Worm (Caenorhabditis elegans) whole organism, L1 larva: ENCODE results near the gene wdr-20.

Experiments used
- C16A3.4 ChIP-seq: fragments of 150-350 bp; optimal IDR thresholded peaks from 2 replicates; lab custom pipeline; 2014; ENCODE audit warnings: missing biosample characterization, missing genetic modification characterization
- Y116A8C.19 ChIP-seq: sonication (generic microtip); optimal IDR thresholded peaks from 2 replicates; lab custom pipeline; 2016; ENCODE audit warnings: missing compliant biosample characterization, missing genetic modification characterization, borderline replicate concordance
- ama-1 ChIP-seq: fragments of 150-350 bp; optimal IDR thresholded peaks from 2 replicates; lab custom pipeline; 2014
- blmp-1 ChIP-seq: fragments of 150-350 bp; optimal IDR thresholded peaks from 2 replicates; lab custom pipeline; 2014; ENCODE audit warnings: missing biosample characterization, missing genetic modification characterization
- ceh-8 ChIP-seq: fragments of 200-800 bp; sonication (Bioruptor generic); optimal IDR thresholded peaks from 2 replicates; lab custom pipeline; 2018; ENCODE audit warnings: mild to moderate bottlenecking, missing genetic modification characterization, moderate library complexity, missing compliant biosample characterization
- ceh-88 ChIP-seq: fragments of 200-800 bp; sonication (Bioruptor generic); IDR thresholded peaks from 2 replicates; pipeline ENCODE4 v1.3.6; 2022; ENCODE audit warnings: missing genetic modification characterization, missing compliant biosample characterization
- ces-1 ChIP-seq: fragments of 150-350 bp; optimal IDR thresholded peaks from 2 replicates; lab custom pipeline; 2014; ENCODE audit warnings: missing biosample characterization, missing genetic modification reagents, missing genetic modification characterization
- dsc-1 ChIP-seq: sonication (generic microtip); optimal IDR thresholded peaks from 2 replicates; lab custom pipeline; 2016; ENCODE audit warnings: mild to moderate bottlenecking, missing genetic modification characterization, missing compliant biosample characterization
- elt-2 ChIP-seq: sonication (generic microtip); optimal IDR thresholded peaks from 2 replicates; lab custom pipeline; 2016; ENCODE audit warnings: missing genetic modification characterization, mild to moderate bottlenecking, inconsistent platforms, missing compliant biosample characterization, missing genetic modification reagents
- fos-1 ChIP-seq: fragments of 150-350 bp; optimal IDR thresholded peaks from 2 replicates; lab custom pipeline; 2014; ENCODE audit warnings: missing biosample characterization, missing genetic modification characterization
- hlh-17 ChIP-seq: fragments of 200-800 bp; sonication (Bioruptor generic); optimal IDR thresholded peaks from 2 replicates; lab custom pipeline; 2018; ENCODE audit warnings: missing genetic modification characterization, mild to moderate bottlenecking, missing compliant biosample characterization, moderate library complexity, borderline replicate concordance
- hpl-2 ChIP-seq: fragments of 150-350 bp; optimal IDR thresholded peaks from 2 replicates; lab custom pipeline; 2014; ENCODE audit warnings: missing biosample characterization, missing genetic modification reagents, missing genetic modification characterization
- isw-1 ChIP-seq: fragments of 200-800 bp; sonication (Bioruptor generic); IDR thresholded peaks from 2 replicates; pipeline ENCODE4 v1.3.6; 2022; ENCODE audit warnings: missing genetic modification characterization, missing compliant biosample characterization
- jun-1 ChIP-seq: fragments of 150-350 bp; optimal IDR thresholded peaks from 2 replicates; lab custom pipeline; 2014; ENCODE audit warnings: missing biosample characterization, missing genetic modification reagents, missing genetic modification characterization
- lin-14 ChIP-seq: fragments of 200-800 bp; sonication (Bioruptor generic); optimal IDR thresholded peaks from 2 replicates; lab custom pipeline; 2018; ENCODE audit warnings: mild to moderate bottlenecking, missing genetic modification characterization, moderate library complexity, missing compliant biosample characterization
- lin-35 ChIP-seq, 2 experiments: fragments of 150-350 bp; optimal IDR thresholded peaks; 2 replicates each; lab custom pipeline; 2014; ENCODE audit warnings: missing biosample characterization in 2 of 2, missing genetic modification characterization in 2 of 2, missing genetic modification reagents in 2 of 2
- lin-39 ChIP-seq: fragments of 150-350 bp; optimal IDR thresholded peaks from 2 replicates; lab custom pipeline; 2014; ENCODE audit warnings: missing biosample characterization, missing genetic modification reagents, missing genetic modification characterization
- lir-3 ChIP-seq: sonication (generic microtip); optimal IDR thresholded peaks from 2 replicates; lab custom pipeline; 2016; ENCODE audit warnings: mild to moderate bottlenecking, missing genetic modification characterization, moderate library complexity, missing compliant biosample characterization; ENCODE audit not compliant: poor library complexity
- nhr-71 ChIP-seq: sonication (generic microtip); optimal IDR thresholded peaks from 2 replicates; lab custom pipeline; 2016; ENCODE audit warnings: mild to moderate bottlenecking, missing genetic modification characterization, moderate library complexity, missing compliant biosample characterization
- nhr-76 ChIP-seq: sonication (generic microtip); optimal IDR thresholded peaks from 2 replicates; lab custom pipeline; 2017; ENCODE audit warnings: missing biosample characterization, missing genetic modification characterization
- nhr-77 ChIP-seq: fragments of 150-350 bp; optimal IDR thresholded peaks from 2 replicates; lab custom pipeline; 2014; ENCODE audit warnings: missing biosample characterization, missing genetic modification characterization
- nhr-85 ChIP-seq: sonication (generic microtip); peaks from one replicate; lab custom pipeline; 2016; ENCODE audit warnings: missing genetic modification characterization, inconsistent platforms, missing compliant biosample characterization
- nhr-90 ChIP-seq: sonication (generic microtip); optimal IDR thresholded peaks from 2 replicates; lab custom pipeline; 2016; ENCODE audit warnings: mild to moderate bottlenecking, missing genetic modification characterization, missing compliant biosample characterization; ENCODE audit not compliant: poor library complexity
- skn-1 ChIP-seq: fragments of 150-350 bp; optimal IDR thresholded peaks from 2 replicates; lab custom pipeline; 2014; ENCODE audit warnings: missing biosample characterization, missing genetic modification characterization
- snpc-4 ChIP-seq: fragments of 150-350 bp; optimal IDR thresholded peaks from 2 replicates; lab custom pipeline; 2014; ENCODE audit warnings: missing biosample characterization, missing genetic modification characterization
- unc-130 ChIP-seq: fragments of 150-350 bp; optimal IDR thresholded peaks from 2 replicates; lab custom pipeline; 2017; ENCODE audit warnings: missing biosample characterization, missing genetic modification characterization, inconsistent platforms
- unc-30 ChIP-seq: sonication (generic microtip); optimal IDR thresholded peaks from 2 replicates; lab custom pipeline; 2017; ENCODE audit warnings: missing biosample characterization, missing genetic modification characterization
- unc-62 ChIP-seq: fragments of 150-350 bp; optimal IDR thresholded peaks from 2 replicates; lab custom pipeline; 2014; ENCODE audit warnings: missing biosample characterization, missing genetic modification reagents, missing genetic modification characterization
- vab-15 ChIP-seq: sonication (generic microtip); optimal IDR thresholded peaks from 2 replicates; lab custom pipeline; 2017; ENCODE audit warnings: missing genotype, mild to moderate bottlenecking, missing genetic modification characterization, missing compliant biosample characterization
- zag-1 ChIP-seq: fragments of 150-350 bp; optimal IDR thresholded peaks from 2 replicates; lab custom pipeline; 2014; ENCODE audit warnings: missing biosample characterization, missing genetic modification characterization
- ztf-11 ChIP-seq, 2 experiments: sonication (generic microtip); optimal IDR thresholded peaks; 2 replicates each; lab custom pipeline; 2016 to 2017; ENCODE audit warnings: missing genetic modification characterization in 2 of 2, missing biosample characterization in 1 of 2, missing compliant biosample characterization in 1 of 2
- ztf-4 ChIP-seq: fragments of 150-350 bp; optimal IDR thresholded peaks from 2 replicates; lab custom pipeline; 2014; ENCODE audit warnings: missing biosample characterization, missing genetic modification characterization

wdr-20 gene

DNA sequence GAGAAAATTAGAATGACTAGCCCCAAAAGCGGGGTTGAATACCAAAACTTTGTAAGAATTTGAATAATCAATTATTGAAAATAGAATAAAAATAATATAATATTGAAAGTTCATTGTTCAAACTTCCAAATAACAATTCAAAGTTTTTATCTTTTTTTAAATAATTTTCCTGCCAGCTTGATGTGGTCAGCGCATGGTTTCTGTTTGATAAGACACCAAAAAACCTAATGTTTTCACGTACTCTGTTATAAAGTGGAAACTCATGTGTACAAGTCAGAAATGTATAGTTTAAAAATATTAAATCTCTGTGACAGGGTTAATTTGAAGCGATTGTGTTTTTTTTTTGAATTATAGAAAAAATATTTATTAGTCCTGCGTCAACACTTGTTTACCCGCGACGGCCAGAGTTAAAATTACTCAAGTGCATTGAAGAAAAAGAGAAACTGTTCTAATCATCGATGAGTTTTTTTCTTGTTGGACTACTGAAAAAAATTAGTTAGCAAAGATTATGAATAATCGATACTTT is 29.1 kb downstream of the wdr-20 start, which contains the start of gene ugt-17:
TSS of gene ugt-17 (minus strand) at position 180 of the 526 bp plus-strand sequence.
- peak; percentile 53 for TF ChIP-seq elt-2 (tag; lab: Kevin White, UChicago)
- no peak for TF ChIP-seq unc-130 (tag; lab: Kevin White, UChicago)
- TF ChIP-seq ama-1 (lab: Kevin White, UChicago): no peak

DNA sequence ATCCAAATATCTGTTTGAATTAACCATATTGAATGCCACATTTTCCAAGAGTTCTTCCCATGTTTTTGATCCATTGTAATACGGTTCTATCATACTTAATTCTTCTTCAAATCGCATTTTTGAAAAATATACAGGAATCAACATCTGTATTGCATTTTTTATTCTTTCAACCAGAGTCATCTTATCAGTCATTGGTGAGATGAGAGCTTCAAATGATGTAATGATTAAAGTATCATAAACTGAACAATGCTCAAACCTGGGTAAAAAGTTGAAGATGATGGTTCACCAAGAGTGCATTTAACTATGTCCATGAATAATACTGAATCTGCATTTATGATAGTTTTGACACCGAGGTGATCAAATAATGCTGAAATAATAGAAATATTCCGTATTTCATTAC is 30.1 kb downstream of the wdr-20 start:
- no peak for TF ChIP-seq unc-30 (tag; lab: Kevin White, UChicago)
- no peak for TF ChIP-seq ama-1 (lab: Kevin White, UChicago)
- peak; percentile 26 for TF ChIP-seq elt-2 (tag; lab: Kevin White, UChicago)

DNA sequence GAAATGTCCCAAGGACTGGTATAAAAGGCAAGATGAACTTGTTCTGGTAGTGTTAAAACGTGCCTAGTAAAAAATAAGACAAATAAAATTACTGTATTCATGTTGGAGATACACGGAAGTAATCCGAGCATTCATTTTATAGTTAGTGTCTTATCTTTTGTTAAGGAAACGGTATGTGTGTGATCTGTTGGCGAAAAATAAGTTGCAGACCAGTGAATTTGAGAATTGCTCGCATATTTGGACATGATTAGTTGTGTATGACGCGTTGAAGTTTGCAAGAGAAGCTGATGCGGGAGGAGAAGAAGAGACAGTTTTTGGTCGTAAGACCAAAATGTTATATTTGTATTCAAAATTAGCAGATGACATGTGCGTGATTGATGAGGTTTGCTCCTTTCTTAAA is 32.0 kb downstream of the wdr-20 start, which contains the start of gene C08B6.14:
TSS of gene C08B6.14 (minus strand) at position 101 of the 400 bp plus-strand sequence.
- TF ChIP-seq Y116A8C.19 (no peak), ztf-11 (tag; optimal IDR thresholded peaks at IDR 0.05; lab: Kevin White, UChicago) (no peak), ces-1 (GFP tag; lab: Kevin White, UChicago) (no peak), nhr-77 (no peak)

DNA sequence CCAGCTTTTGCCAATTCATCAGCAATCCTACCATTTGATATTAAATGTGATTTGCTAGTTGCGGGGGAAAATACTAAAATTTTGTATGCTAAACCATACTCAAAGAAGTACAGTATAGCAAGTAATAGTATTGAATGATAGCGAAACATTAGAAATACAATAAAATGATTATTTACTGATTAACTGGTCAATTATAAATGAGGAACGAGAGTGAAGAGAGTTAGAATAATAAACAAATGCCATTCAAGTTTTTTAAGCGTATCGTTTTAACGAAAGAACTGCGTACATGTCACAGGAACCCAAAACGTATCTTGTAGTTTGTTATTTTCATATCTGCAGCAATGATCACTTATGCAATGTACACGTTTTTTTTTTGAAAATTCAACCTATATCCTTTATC is 35.5 kb downstream of the wdr-20 start, which contains the start of gene ugt-47:
TSS of gene ugt-47 (minus strand) at position 169 of the 400 bp plus-strand sequence.
- TF ChIP-seq hpl-2 (GFP tag; lab: Kevin White, UChicago): no peak
- TF ChIP-seq jun-1 (tag; lab: Kevin White, UChicago): no peak
- no peak for TF ChIP-seq dsc-1 (tag; lab: Kevin White, UChicago)
- TF ChIP-seq nhr-71: no peak
- no peak for TF ChIP-seq unc-62 (GFP tag; lab: Kevin White, UChicago)
- no peak for TF ChIP-seq fos-1 (tag; lab: Kevin White, UChicago)
- no peak for TF ChIP-seq hlh-17
- TF ChIP-seq nhr-77: no peak
- no peak for TF ChIP-seq lir-3 (tag; lab: Kevin White, UChicago)
- TF ChIP-seq lin-35 (GFP tag; optimal IDR thresholded peaks at IDR 0.05; lab: Kevin White, UChicago): no peak
- no peak for TF ChIP-seq ztf-4 (tag; lab: Kevin White, UChicago)
- TF ChIP-seq ceh-88: no peak
- no peak for TF ChIP-seq nhr-90 (tag; lab: Kevin White, UChicago)
- TF ChIP-seq ceh-8: no peak
- TF ChIP-seq blmp-1 (tag; lab: Kevin White, UChicago): no peak
- no peak for TF ChIP-seq nhr-85 (tag; lab: Kevin White, UChicago)
- TF ChIP-seq vab-15 (tag; lab: Kevin White, UChicago): no peak
- TF ChIP-seq lin-39 (tag; lab: Kevin White, UChicago): no peak
- no peak for TF ChIP-seq isw-1 (GFP tag; lab: Robert Waterston, UW)

DNA sequence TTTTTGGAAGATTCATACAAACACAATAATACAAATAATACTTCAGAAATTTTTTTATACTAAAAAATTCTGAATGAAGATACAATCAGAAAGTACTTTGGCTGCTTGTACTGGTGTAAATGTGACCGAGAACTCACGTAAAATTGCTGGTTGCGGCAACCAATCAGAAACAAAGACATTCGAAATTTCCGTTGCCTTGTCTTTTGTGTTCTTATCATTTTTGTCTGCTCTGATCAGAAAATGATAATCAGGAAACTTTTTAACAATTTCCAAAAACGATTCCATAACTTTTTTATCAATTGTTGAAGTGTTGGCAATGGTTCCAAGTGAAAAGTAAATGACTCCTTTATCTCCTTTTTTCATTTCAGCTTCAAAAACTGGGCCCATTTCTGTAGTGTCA is 37.0 kb downstream of the wdr-20 start:
- TF ChIP-seq ceh-8 (no peak), skn-1 (tag; lab: Kevin White, UChicago) (no peak), elt-2 (tag; lab: Kevin White, UChicago) (peak; percentile 77), lin-14 (peak; percentile 10), lin-35 (GFP tag; optimal IDR thresholded peaks at IDR 0.05; lab: Kevin White, UChicago) (no peak), ces-1 (GFP tag; lab: Kevin White, UChicago) (no peak)
- TF ChIP-seq, all 84 proteins: peak for 2

DNA sequence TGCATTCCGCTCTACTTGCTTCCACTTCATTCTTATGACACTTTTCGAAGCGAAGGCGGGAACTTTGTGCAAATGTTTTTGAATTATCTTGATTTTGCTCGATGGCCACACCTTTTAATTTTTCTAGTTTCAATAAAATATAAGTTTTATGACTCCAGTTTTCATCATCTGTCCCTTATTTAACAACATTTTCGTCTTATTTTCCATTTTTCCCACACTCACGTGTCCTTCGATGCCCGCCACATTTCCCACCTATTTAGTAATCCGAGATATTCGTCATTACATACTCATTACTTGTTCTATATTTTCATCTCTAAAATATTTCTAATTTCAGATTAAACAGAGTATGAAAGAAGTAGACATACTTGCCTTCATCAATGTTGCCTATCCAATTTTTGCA is 39.6 kb downstream of the wdr-20 start, which contains the start of gene srd-49:
TSS of gene srd-49 (plus strand) at position 301 of the 400 bp plus-strand sequence.
- TF ChIP-seq C16A3.4 (tag; lab: Kevin White, UChicago) (no peak), nhr-76 (tag; lab: Kevin White, UChicago) (no peak), zag-1 (tag; lab: Kevin White, UChicago) (no peak), snpc-4 (tag; lab: Kevin White, UChicago) (no peak)
